Fruit fly (Drosophila melanogaster) whole organism, prepupa: ENCODE measurements around the gene CG12402.

Experiments used
- Blimp-1 ChIP-seq: fragments of 200-800 bp; sonication (Bioruptor generic); optimal IDR thresholded peaks from 3 replicates; lab custom pipeline; 2017; ENCODE audit warnings: missing biosample characterization, missing genetic modification characterization, mild to moderate bottlenecking, moderate library complexity, missing genetic modification reagents
- CG10631 ChIP-seq: fragments of 200-800 bp; sonication (Bioruptor generic); optimal IDR thresholded peaks from 2 replicates; lab custom pipeline; 2016; ENCODE audit warnings: missing biosample characterization, missing genetic modification characterization
- CG10669 ChIP-seq: fragments of 200-800 bp; sonication (Bioruptor generic); optimal IDR thresholded peaks from 3 replicates; lab custom pipeline; 2018; ENCODE audit warnings: missing biosample characterization, mild to moderate bottlenecking, missing genetic modification characterization, moderate library complexity
- CG11294 ChIP-seq: fragments of 200-800 bp; sonication (Bioruptor generic); IDR thresholded peaks from 2 replicates; pipeline ENCODE4 v1.3.6; 2022; ENCODE audit warnings: missing biosample characterization, missing genetic modification characterization
- CG11762 ChIP-seq: fragments of 200-800 bp; sonication (Bioruptor generic); optimal IDR thresholded peaks from 3 replicates; lab custom pipeline; 2016; ENCODE audit warnings: missing biosample characterization, missing genetic modification characterization; ENCODE audit not compliant: insufficient read depth
- CG15336 ChIP-seq: fragments of 200-800 bp; sonication (Bioruptor generic); IDR thresholded peaks from 2 replicates; pipeline ENCODE4 v1.3.6; 2022; ENCODE audit warnings: missing biosample characterization, missing genetic modification characterization
- CG1621 ChIP-seq: fragments of 200-800 bp; sonication (Bioruptor generic); optimal IDR thresholded peaks from 3 replicates; lab custom pipeline; 2018; ENCODE audit warnings: missing biosample characterization, mild to moderate bottlenecking, missing genetic modification characterization
- CG3032 ChIP-seq: fragments of 200-800 bp; optimal IDR thresholded peaks from 2 replicates; lab custom pipeline; 2019; ENCODE audit warnings: missing biosample characterization, mild to moderate bottlenecking, missing genetic modification characterization, moderate library complexity
- CG31627 ChIP-seq: fragments of 200-800 bp; sonication (Bioruptor generic); optimal IDR thresholded peaks from 3 replicates; lab custom pipeline; 2016; ENCODE audit warnings: missing biosample characterization, missing genetic modification characterization
- CG32006 ChIP-seq: fragments of 200-800 bp; sonication (Bioruptor generic); optimal IDR thresholded peaks from 3 replicates; lab custom pipeline; 2017; ENCODE audit warnings: missing biosample characterization, mild to moderate bottlenecking, missing genetic modification characterization
- CG3919 ChIP-seq: fragments of 200-800 bp; sonication (Bioruptor generic); optimal IDR thresholded peaks from 3 replicates; lab custom pipeline; 2016; ENCODE audit warnings: missing biosample characterization, missing genetic modification characterization
- CG4318 ChIP-seq: fragments of 200-800 bp; sonication (Bioruptor generic); optimal IDR thresholded peaks from 3 replicates; lab custom pipeline; 2017; ENCODE audit warnings: missing biosample characterization, mild to moderate bottlenecking, missing genetic modification characterization
- CG6276 ChIP-seq: fragments of 200-800 bp; sonication (Bioruptor generic); optimal IDR thresholded peaks from 2 replicates; lab custom pipeline; 2017; ENCODE audit warnings: missing biosample characterization, mild to moderate bottlenecking, missing genetic modification characterization
- CG6792 ChIP-seq: fragments of 200-800 bp; sonication (Bioruptor generic); optimal IDR thresholded peaks from 3 replicates; lab custom pipeline; 2016; ENCODE audit warnings: missing biosample characterization, missing genetic modification characterization
- CG7368 ChIP-seq: fragments of 200-800 bp; sonication (Bioruptor generic); optimal IDR thresholded peaks from 3 replicates; lab custom pipeline; 2016; ENCODE audit warnings: missing biosample characterization, missing genetic modification characterization
- CG8119 ChIP-seq: fragments of 200-800 bp; sonication (Bioruptor generic); IDR thresholded peaks from 3 replicates; pipeline ENCODE4 v1.3.6; 2022; ENCODE audit warnings: missing biosample characterization, missing genetic modification characterization
- CG8319 ChIP-seq: fragments of 200-800 bp; sonication (Bioruptor generic); optimal IDR thresholded peaks from 3 replicates; lab custom pipeline; 2016; ENCODE audit warnings: missing biosample characterization, missing genetic modification characterization
- CG8632 ChIP-seq: fragments of 200-800 bp; sonication (Bioruptor generic); optimal IDR thresholded peaks from 3 replicates; lab custom pipeline; 2016; ENCODE audit warnings: missing biosample characterization, missing genetic modification characterization
- Eip75B ChIP-seq: fragments of 200-800 bp; sonication (Bioruptor generic); optimal IDR thresholded peaks from 3 replicates; lab custom pipeline; 2016; ENCODE audit warnings: missing biosample characterization, missing genetic modification characterization
- Eip78C ChIP-seq: fragments of 200-800 bp; sonication (Bioruptor generic); peaks from one replicate; lab custom pipeline; 2016; ENCODE audit warnings: missing biosample characterization, missing genetic modification characterization
- Ets21C ChIP-seq: fragments of 200-800 bp; sonication (Bioruptor generic); optimal IDR thresholded peaks from 3 replicates; lab custom pipeline; 2016; ENCODE audit warnings: missing biosample characterization, missing genetic modification characterization
- Ets96B ChIP-seq: fragments of 200-800 bp; optimal IDR thresholded peaks from 2 replicates; lab custom pipeline; 2019; ENCODE audit warnings: missing biosample characterization, mild to moderate bottlenecking, missing genetic modification characterization, moderate library complexity
- Gug ChIP-seq: fragments of 200-800 bp; sonication (Bioruptor generic); IDR thresholded peaks from 2 replicates; pipeline ENCODE4 v1.3.6; 2022; ENCODE audit warnings: missing biosample characterization, missing genetic modification characterization
- Lpt ChIP-seq: fragments of 200-800 bp; sonication (Bioruptor generic); optimal IDR thresholded peaks from 3 replicates; lab custom pipeline; 2016; ENCODE audit warnings: missing biosample characterization, missing genetic modification characterization
- Met ChIP-seq: fragments of 200-800 bp; sonication (Bioruptor generic); optimal IDR thresholded peaks from 3 replicates; lab custom pipeline; 2016; ENCODE audit warnings: missing biosample characterization, missing genetic modification characterization
- Smox ChIP-seq: fragments of 200-800 bp; sonication (Bioruptor generic); optimal IDR thresholded peaks from 3 replicates; lab custom pipeline; 2016; ENCODE audit warnings: missing biosample characterization, missing genetic modification characterization
- Sox102F ChIP-seq: fragments of 200-800 bp; sonication (Bioruptor generic); optimal IDR thresholded peaks from 2 replicates; lab custom pipeline; 2016; ENCODE audit warnings: missing biosample characterization, mild to moderate bottlenecking, missing genetic modification characterization
- achi ChIP-seq: fragments of 200-800 bp; sonication (Bioruptor generic); optimal IDR thresholded peaks from 3 replicates; lab custom pipeline; 2016; ENCODE audit warnings: missing biosample characterization, missing genetic modification characterization
- acj6 ChIP-seq: fragments of 200-800 bp; sonication (Bioruptor generic); optimal IDR thresholded peaks from 3 replicates; lab custom pipeline; 2016; ENCODE audit warnings: missing biosample characterization, missing genetic modification characterization
- dac ChIP-seq: fragments of 200-800 bp; sonication (Bioruptor generic); optimal IDR thresholded peaks from 2 replicates; lab custom pipeline; 2017; ENCODE audit warnings: missing biosample characterization, mild to moderate bottlenecking, missing genetic modification characterization
- dsx ChIP-seq: fragments of 200-800 bp; optimal IDR thresholded peaks from 3 replicates; lab custom pipeline; 2019; ENCODE audit warnings: missing biosample characterization, mild to moderate bottlenecking, missing genetic modification characterization, moderate library complexity; ENCODE audit not compliant: poor library complexity, severe bottlenecking
- eg ChIP-seq: fragments of 200-800 bp; sonication (Bioruptor generic); IDR thresholded peaks from 3 replicates; pipeline ENCODE4 v1.3.6; 2022; ENCODE audit warnings: missing biosample characterization, missing genetic modification characterization
- fd85E ChIP-seq: fragments of 200-800 bp; sonication (Bioruptor generic); optimal IDR thresholded peaks from 3 replicates; lab custom pipeline; 2016; ENCODE audit warnings: missing biosample characterization, missing genetic modification characterization
- fkh ChIP-seq: fragments of 200-800 bp; sonication (Bioruptor generic); optimal IDR thresholded peaks from 3 replicates; lab custom pipeline; 2017; ENCODE audit warnings: missing biosample characterization, mild to moderate bottlenecking, missing genetic modification characterization, moderate library complexity
- lz ChIP-seq: fragments of 200-800 bp; sonication (Bioruptor generic); optimal IDR thresholded peaks from 3 replicates; lab custom pipeline; 2016; ENCODE audit warnings: missing biosample characterization, missing genetic modification characterization
- net ChIP-seq: fragments of 200-800 bp; sonication (Bioruptor generic); optimal IDR thresholded peaks from 3 replicates; lab custom pipeline; 2016; ENCODE audit warnings: missing biosample characterization, missing genetic modification characterization
- pdm3 ChIP-seq: fragments of 200-800 bp; sonication (Bioruptor generic); optimal IDR thresholded peaks from 3 replicates; lab custom pipeline; 2016; ENCODE audit warnings: missing biosample characterization, missing genetic modification characterization
- salr ChIP-seq, 2 experiments: fragments of 200-800 bp; sonication (Bioruptor generic); optimal IDR thresholded peaks; 3 replicates each; lab custom pipeline; 2016 to 2018; ENCODE audit warnings: missing biosample characterization in 2 of 2, missing genetic modification characterization in 2 of 2, mild to moderate bottlenecking in 1 of 2
- spab ChIP-seq: fragments of 200-800 bp; sonication (Bioruptor generic); optimal IDR thresholded peaks from 2 replicates; lab custom pipeline; 2017; ENCODE audit warnings: missing biosample characterization, mild to moderate bottlenecking, missing genetic modification characterization, missing genetic modification reagents
- ss ChIP-seq, 2 experiments: fragments of 200-800 bp; sonication (Bioruptor generic); optimal IDR thresholded peaks; 2 replicates in 1 of 2; 3 replicates in 1 of 2; lab custom pipeline; 2017 to 2018; ENCODE audit warnings: mild to moderate bottlenecking in 2 of 2, missing biosample characterization in 2 of 2, missing genetic modification characterization in 2 of 2, moderate library complexity in 1 of 2
- svp ChIP-seq: fragments of 200-800 bp; sonication (Bioruptor generic); peaks from one replicate; lab custom pipeline; 2016; ENCODE audit warnings: missing biosample characterization, missing genetic modification characterization
- topi ChIP-seq: fragments of 200-800 bp; sonication (Bioruptor generic); optimal IDR thresholded peaks from 3 replicates; lab custom pipeline; 2016; ENCODE audit warnings: missing biosample characterization, missing genetic modification characterization

The CG12402 gene

DNA sequence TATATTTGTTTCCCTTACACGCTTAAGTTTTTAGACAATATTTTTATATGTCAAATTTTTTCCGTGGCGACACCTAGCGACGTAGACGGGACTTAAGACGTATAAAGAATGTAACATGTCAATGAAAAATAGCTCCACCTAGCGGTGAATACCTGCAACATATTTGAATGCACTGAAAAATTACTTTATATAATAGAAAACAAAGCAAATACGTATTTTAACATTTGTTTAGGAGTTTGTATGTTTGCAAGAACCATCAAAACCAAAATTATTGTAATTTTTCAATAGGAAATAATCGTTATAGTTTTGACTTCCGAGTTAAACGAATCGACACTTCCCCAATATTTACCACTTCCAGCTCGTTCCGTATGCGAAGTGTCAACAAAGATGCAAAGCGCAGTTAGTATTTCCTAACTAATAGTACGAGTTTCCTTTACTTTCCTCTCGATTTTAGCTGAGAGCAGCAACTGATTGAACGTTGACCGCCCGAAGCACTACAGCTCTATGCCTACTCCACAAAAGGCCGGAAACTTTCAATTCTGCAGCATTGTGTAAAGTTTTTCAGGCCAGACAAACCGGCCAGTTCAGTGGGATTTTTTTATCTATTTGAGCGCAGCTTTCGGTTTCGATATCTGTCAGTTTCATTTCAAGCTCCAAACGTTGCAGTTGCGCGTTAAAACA lies 19.1 kb downstream of the CG12402 start, which contains the start of gene Npc2b (continued):
- no peak for TF ChIP-seq eg
- no peak for TF ChIP-seq Gug
- peak; percentile 22 for TF ChIP-seq CG1621 (tag; lab: Kevin White, UChicago)
- TF ChIP-seq Lpt (GFP tag; lab: Kevin White, UChicago) = peak; percentile 25
- no peak for TF ChIP-seq fd85E (GFP tag; lab: Kevin White, UChicago)
- TF ChIP-seq CG11762 = no peak
- TF ChIP-seq Ets21C = peak; percentile 59
- no peak for TF ChIP-seq CG6276 (GFP tag; lab: Kevin White, UChicago)
- TF ChIP-seq spab (GFP tag; lab: Kevin White, UChicago) = peak; percentile 13
- TF ChIP-seq, all 60 proteins: peak for 36

DNA sequence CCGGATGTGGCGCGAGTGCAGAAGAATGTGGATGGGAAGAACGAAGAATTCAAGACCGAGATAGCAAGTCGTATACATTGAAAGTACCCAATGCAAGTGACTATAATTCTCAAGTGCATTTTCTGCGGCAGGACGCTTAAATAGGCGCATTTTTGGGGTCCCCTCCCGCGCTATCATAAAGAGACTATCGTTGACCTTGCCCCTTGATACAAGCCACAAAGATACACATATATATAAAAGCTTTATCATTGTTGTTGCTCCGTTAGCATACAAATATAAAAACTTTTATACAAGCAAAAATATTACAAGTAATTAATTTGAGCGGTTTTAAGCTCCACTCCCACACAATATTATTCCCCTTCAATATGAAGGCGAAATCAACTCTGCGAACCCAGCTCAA lies 20.0 kb downstream of the CG12402 start:
- no peak for TF ChIP-seq Smox (GFP tag; lab: Kevin White, UChicago)
- TF ChIP-seq ss (GFP tag; optimal IDR thresholded peaks at IDR 0.05; lab: Kevin White, UChicago) = peak; percentile 3 to 42
- TF ChIP-seq CG4318 (GFP tag; lab: Kevin White, UChicago) = no peak
- no peak for TF ChIP-seq CG32006 (GFP tag; lab: Kevin White, UChicago)
- no peak for TF ChIP-seq CG3919 (GFP tag; lab: Kevin White, UChicago)
- no peak for TF ChIP-seq CG10669 (GFP tag; lab: Kevin White, UChicago)
- TF ChIP-seq dsx (GFP tag; lab: Kevin White, UChicago) = peak; percentile 58
- TF ChIP-seq CG10631 (GFP tag; lab: Kevin White, UChicago) = no peak
- no peak for TF ChIP-seq Eip75B (GFP tag; lab: Kevin White, UChicago)
- peak; percentile 73 for TF ChIP-seq svp (GFP tag; lab: Kevin White, UChicago)
- TF ChIP-seq Eip78C (GFP tag; lab: Kevin White, UChicago) = peak; percentile 66
- no peak for TF ChIP-seq fd85E (GFP tag; lab: Kevin White, UChicago)
- TF ChIP-seq pdm3 (GFP tag; lab: Kevin White, UChicago) = no peak
- TF ChIP-seq Sox102F = no peak
- no peak for TF ChIP-seq CG11762
- TF ChIP-seq salr (GFP tag; optimal IDR thresholded peaks at IDR 0.05; lab: Kevin White, UChicago) = no peak
- TF ChIP-seq, all 60 proteins: peak for 4

DNA sequence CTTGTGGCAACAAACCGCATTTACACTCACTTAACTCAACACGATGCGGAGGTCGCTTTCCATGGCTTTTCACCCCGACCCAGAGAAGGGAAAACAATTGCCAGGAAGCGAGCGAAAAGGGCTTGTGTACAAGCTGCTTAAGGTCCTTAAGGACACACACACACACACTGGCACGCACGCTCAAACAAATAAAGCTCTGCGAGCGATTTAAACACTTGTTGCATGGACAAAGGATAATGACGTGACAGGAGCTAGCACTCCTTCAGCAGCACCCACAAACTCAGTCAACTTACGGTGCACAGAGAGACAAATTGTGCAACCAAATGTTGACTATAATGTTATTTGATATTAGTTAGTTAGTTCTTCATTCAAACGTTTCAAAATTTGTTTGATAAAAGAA lies 22.6 kb downstream of the CG12402 start:
- TF ChIP-seq fkh (GFP tag; lab: Kevin White, UChicago) (no peak), CG4318 (GFP tag; lab: Kevin White, UChicago) (no peak), CG15336 (GFP tag; lab: Robert Waterston, UW) (no peak), CG1621 (tag; lab: Kevin White, UChicago) (no peak), acj6 (no peak), CG8319 (no peak), lz (GFP tag; lab: Kevin White, UChicago) (no peak), Met (GFP tag; lab: Kevin White, UChicago) (no peak), Ets96B (tag; lab: Kevin White, UChicago) (peak; percentile 2), Eip78C (GFP tag; lab: Kevin White, UChicago) (peak; percentile 55), CG32006 (GFP tag; lab: Kevin White, UChicago) (no peak)

DNA sequence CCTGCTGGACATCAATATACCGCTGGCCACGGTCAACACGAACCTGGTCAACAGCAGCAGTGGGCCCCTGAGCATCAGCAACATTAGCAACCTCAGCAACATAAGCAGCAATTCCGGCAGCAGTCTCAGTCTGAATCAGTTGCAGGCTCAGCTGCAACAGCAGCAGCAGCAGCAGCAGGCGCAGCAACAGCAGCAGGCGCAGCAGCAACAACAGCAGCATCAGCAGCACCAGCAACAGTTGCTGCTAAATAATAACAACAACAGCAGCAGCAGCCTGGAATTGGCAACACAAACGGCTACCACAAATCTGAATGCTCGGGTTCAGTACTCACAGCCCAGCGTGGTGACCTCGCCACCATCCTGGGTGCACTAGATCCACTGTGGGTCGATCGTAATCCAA lies 26.6 kb downstream of the CG12402 start:
- TF ChIP-seq net (GFP tag; lab: Kevin White, UChicago) = no peak

DNA sequence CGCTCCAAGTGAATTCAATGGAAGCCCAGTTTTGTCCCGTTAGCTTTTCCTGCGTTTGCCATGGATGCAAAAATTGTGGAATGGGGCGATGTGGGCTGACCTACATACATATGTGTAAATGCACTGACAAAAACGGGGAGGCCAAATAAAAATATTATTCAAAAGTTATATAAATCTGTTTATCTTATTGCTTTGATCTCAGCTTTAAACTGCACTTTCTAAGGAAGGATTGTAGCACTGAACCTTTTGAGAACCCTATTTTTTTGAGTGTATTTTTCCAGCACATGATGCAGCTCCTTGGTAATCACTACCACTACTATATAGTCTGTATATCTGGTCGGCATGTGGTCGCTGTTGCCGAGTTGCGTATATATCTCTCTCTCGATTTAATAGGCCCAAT lies 31.1 kb downstream of the CG12402 start:
- TF ChIP-seq dac = no peak
- TF ChIP-seq CG10669 (GFP tag; lab: Kevin White, UChicago) = peak; percentile 70
- TF ChIP-seq CG8632 (GFP tag; lab: Kevin White, UChicago) = peak; percentile 48
- peak; percentile 30 for TF ChIP-seq CG7368 (GFP tag; lab: Kevin White, UChicago)
- TF ChIP-seq CG31627 (GFP tag; lab: Kevin White, UChicago) = peak; percentile 6
- peak; percentile 40 for TF ChIP-seq CG3032
- TF ChIP-seq CG32006 (GFP tag; lab: Kevin White, UChicago) = peak; percentile 59
- TF ChIP-seq CG8119 = peak; percentile 66; the same call in 2 of the 3 replicates
- peak; percentile 48 for TF ChIP-seq CG6792 (GFP tag; lab: Kevin White, UChicago)
- peak; percentile 43 for TF ChIP-seq topi
- TF ChIP-seq svp (GFP tag; lab: Kevin White, UChicago) = peak; percentile 64
- peak; percentile 16; the same call in 1 of the 2 replicates for TF ChIP-seq CG11294 (GFP tag; lab: Robert Waterston, UW)
- peak; percentile 48 for TF ChIP-seq Lpt (GFP tag; lab: Kevin White, UChicago)
- no peak for TF ChIP-seq Blimp-1 (GFP tag; lab: Kevin White, UChicago)
- no peak for TF ChIP-seq CG4318 (GFP tag; lab: Kevin White, UChicago)
- TF ChIP-seq achi (GFP tag; lab: Kevin White, UChicago) = peak; percentile 56
- TF ChIP-seq CG15336 (GFP tag; lab: Robert Waterston, UW) = peak; percentile 70
- TF ChIP-seq fkh (GFP tag; lab: Kevin White, UChicago) = no peak
- peak; percentile 48 for TF ChIP-seq net (GFP tag; lab: Kevin White, UChicago)
